Fruit fly (Drosophila melanogaster) whole organism, embryonic: ENCODE results near the gene CG14657.

Experiments
- CG10321 ChIP-seq: fragments of 200-800 bp; sonication (Bioruptor generic); IDR thresholded peaks from 2 replicates; pipeline ENCODE4 v1.3.6; 2022; ENCODE audit warnings: missing biosample characterization, missing genetic modification characterization
- CG16815 ChIP-seq: fragments of 200-800 bp; sonication (Bioruptor generic); optimal IDR thresholded peaks from 3 replicates; lab custom pipeline; 2017; ENCODE audit warnings: missing biosample characterization, mild to moderate bottlenecking, missing genetic modification characterization
- CG3163 ChIP-seq: fragments of 200-800 bp; sonication (Bioruptor generic); optimal IDR thresholded peaks from 3 replicates; lab custom pipeline; 2016; ENCODE audit warnings: missing biosample characterization, missing genetic modification characterization
- CG33213 ChIP-seq: fragments of 200-800 bp; sonication (Bioruptor generic); optimal IDR thresholded peaks from 3 replicates; lab custom pipeline; 2016; ENCODE audit warnings: missing biosample characterization, missing genetic modification characterization
- Hr39 ChIP-seq: fragments of >200 bp; optimal IDR thresholded peaks from 2 replicates; lab custom pipeline; 2017
- Spps ChIP-seq: fragments of 200-800 bp; sonication (Bioruptor generic); optimal IDR thresholded peaks from 2 replicates; lab custom pipeline; 2018; ENCODE audit warnings: missing biosample characterization, mild to moderate bottlenecking, missing genetic modification characterization
- ash1 ChIP-seq: fragments of 200-800 bp; sonication (Bioruptor generic); optimal IDR thresholded peaks from 2 replicates; lab custom pipeline; 2018; ENCODE audit warnings: missing biosample characterization, mild to moderate bottlenecking, missing genetic modification characterization
- h ChIP-seq: fragments of >200 bp; optimal IDR thresholded peaks from 2 replicates; lab custom pipeline; 2017
- jigr1 ChIP-seq: fragments of 200-800 bp; sonication (Bioruptor generic); IDR thresholded peaks from 3 replicates; pipeline ENCODE4 v1.3.6; 2022; ENCODE audit warnings: missing biosample characterization, missing genetic modification characterization
- sob ChIP-seq: fragments of 200-800 bp; sonication (Bioruptor generic); IDR thresholded peaks from 2 replicates; pipeline ENCODE4 v1.3.6; 2022; ENCODE audit warnings: missing biosample characterization, missing genetic modification characterization
- z ChIP-seq: fragments of 200-800 bp; sonication (Bioruptor generic); IDR thresholded peaks from 3 replicates; pipeline ENCODE4 v1.3.6; 2022; ENCODE audit warnings: missing biosample characterization, missing genetic modification characterization

DNA sequence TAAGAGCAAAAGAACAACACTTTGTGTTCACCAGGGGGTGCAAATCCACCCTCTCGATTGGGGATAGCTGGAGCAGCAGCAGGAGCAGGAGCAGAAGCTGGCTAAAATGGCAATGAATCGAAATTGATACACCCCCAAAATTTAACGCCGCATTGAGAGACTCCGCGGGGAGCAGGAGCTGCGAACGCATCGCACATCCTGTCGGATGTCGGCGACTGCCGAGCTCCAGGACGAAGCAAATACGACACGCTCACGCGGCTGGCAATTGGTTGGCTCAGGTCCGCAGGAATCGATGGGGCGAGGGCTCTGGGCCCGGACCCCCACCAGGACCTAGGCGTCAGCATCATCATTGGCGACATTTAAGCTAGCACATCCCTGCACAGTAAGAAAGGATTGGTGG, 21.7 kb upstream of the CG14657 start:
- TF ChIP-seq CG3163 (GFP tag; lab: Kevin White, UChicago), result no peak
- no peak for TF ChIP-seq CG16815 (GFP tag; lab: Kevin White, UChicago)
- no peak for TF ChIP-seq CG33213
- TF ChIP-seq h, result no peak
- no peak for TF ChIP-seq Hr39 (lab: Kevin White, UChicago)
- no peak for TF ChIP-seq jigr1
- no peak for TF ChIP-seq CG10321 (GFP tag; lab: Robert Waterston, UW)
- no peak for TF ChIP-seq Spps (tag; lab: Kevin White, UChicago)
- no peak for TF ChIP-seq ash1 (GFP tag; lab: Kevin White, UChicago)
- no peak for TF ChIP-seq sob (GFP tag; lab: Robert Waterston, UW)
- no peak for TF ChIP-seq z (GFP tag; lab: Robert Waterston, UW)
